Worm (Caenorhabditis elegans): ENCODE measurements around the gene cnc-11.

- TF ChIP-seq lin-11 (tag; optimal IDR thresholded peaks at IDR 0.05): no peak
- no peak for TF ChIP-seq K09A11.1 (tag; optimal IDR thresholded peaks at IDR 0.05; ENCODE audit: insufficient read depth)
- TF ChIP-seq pqm-1 (tag; optimal IDR thresholded peaks at IDR 0.05): no peak
- no peak for TF ChIP-seq hlh-30 (tag; optimal IDR thresholded peaks at IDR 0.05; ENCODE audit: insufficient read depth)
- no peak for TF ChIP-seq ceh-30 (tag; optimal IDR thresholded peaks at IDR 0.05)
- no peak for TF ChIP-seq ztf-16 (tag; optimal IDR thresholded peaks at IDR 0.05)
- TF ChIP-seq ceh-19 (GFP tag; optimal IDR thresholded peaks at IDR 0.05): no peak
- no peak for TF ChIP-seq ama-1 (optimal IDR thresholded peaks at IDR 0.05)
These were observed 13.1 kb downstream of the cnc-11 start for ce11 chrV:1455280-1455679.

All from whole organism, late embryonic.